Worm (Caenorhabditis elegans) whole organism, late embryonic: ENCODE results near the gene sma-4.
A peak's percentile ranks its signal among the peaks of the same experiment; 100 is the strongest.

Source experiments
- K09A11.1 ChIP-seq: sonication (generic microtip); optimal IDR thresholded peaks from 2 replicates; lab custom pipeline; 2017; ENCODE audit warnings: antibody characterized with exemption, mild to moderate bottlenecking, missing genetic modification characterization, missing compliant biosample characterization; ENCODE audit not compliant: insufficient read depth
- T23F11.4 ChIP-seq: fragments of 200-800 bp; sonication (Bioruptor generic); optimal IDR thresholded peaks from 2 replicates; lab custom pipeline; 2018; ENCODE audit warnings: mild to moderate bottlenecking, missing genetic modification characterization, missing compliant biosample characterization
- ahr-1 ChIP-seq: sonication (generic microtip); optimal IDR thresholded peaks from 2 replicates; lab custom pipeline; 2016; ENCODE audit warnings: missing genetic modification characterization, missing compliant biosample characterization
- ama-1 ChIP-seq: fragments of 150-350 bp; optimal IDR thresholded peaks from 2 replicates; lab custom pipeline; 2014
- ceh-14 ChIP-seq: sonication (generic microtip); optimal IDR thresholded peaks from 2 replicates; lab custom pipeline; 2016; ENCODE audit warnings: missing genotype, missing genetic modification characterization, missing compliant biosample characterization
- ceh-18 ChIP-seq: sonication (generic microtip); optimal IDR thresholded peaks from 2 replicates; lab custom pipeline; 2016; ENCODE audit warnings: missing genetic modification characterization, missing compliant biosample characterization
- ceh-19 ChIP-seq: fragments of 200-800 bp; sonication (Bioruptor generic); optimal IDR thresholded peaks from 2 replicates; lab custom pipeline; 2018; ENCODE audit warnings: mild to moderate bottlenecking, missing genetic modification characterization, missing compliant biosample characterization
- ceh-30 ChIP-seq: fragments of 150-350 bp; optimal IDR thresholded peaks from 2 replicates; lab custom pipeline; 2014; ENCODE audit warnings: missing biosample characterization, missing genetic modification characterization
- ceh-31 ChIP-seq: sonication (generic microtip); optimal IDR thresholded peaks from 2 replicates; lab custom pipeline; 2016; ENCODE audit warnings: missing genetic modification characterization, missing compliant biosample characterization
- ceh-45 ChIP-seq: fragments of 200-800 bp; sonication (Bioruptor generic); IDR thresholded peaks from 2 replicates; pipeline ENCODE4 v1.3.6; 2022; ENCODE audit warnings: missing genetic modification reagents, missing genetic modification characterization, missing compliant biosample characterization
- che-1 ChIP-seq: sonication (generic microtip); optimal IDR thresholded peaks from 2 replicates; lab custom pipeline; 2016; ENCODE audit warnings: mild to moderate bottlenecking, missing genetic modification characterization, missing compliant biosample characterization
- dmd-4 ChIP-seq: sonication (generic microtip); optimal IDR thresholded peaks from 2 replicates; lab custom pipeline; 2016; ENCODE audit warnings: borderline replicate concordance, missing genetic modification characterization, missing compliant biosample characterization
- elt-2 ChIP-seq: sonication (generic microtip); optimal IDR thresholded peaks from 2 replicates; lab custom pipeline; 2016; ENCODE audit warnings: missing genetic modification reagents, missing genetic modification characterization, missing compliant biosample characterization
- elt-4 ChIP-seq: sonication (generic microtip); optimal IDR thresholded peaks from 2 replicates; lab custom pipeline; 2016; ENCODE audit warnings: missing genetic modification characterization, missing compliant biosample characterization
- ets-4 ChIP-seq: sonication (generic microtip); optimal IDR thresholded peaks from 2 replicates; lab custom pipeline; 2016; ENCODE audit warnings: missing genetic modification characterization, missing compliant biosample characterization
- fkh-6 ChIP-seq: sonication (generic microtip); optimal IDR thresholded peaks from 2 replicates; lab custom pipeline; 2016; ENCODE audit warnings: missing genetic modification characterization, missing compliant biosample characterization
- hlh-30 ChIP-seq: sonication (generic microtip); optimal IDR thresholded peaks from 2 replicates; lab custom pipeline; 2017; ENCODE audit warnings: antibody characterized with exemption, missing genetic modification characterization, missing compliant biosample characterization; ENCODE audit not compliant: insufficient read depth
- nfya-1 ChIP-seq: sonication (generic microtip); optimal IDR thresholded peaks from 2 replicates; lab custom pipeline; 2017; ENCODE audit warnings: missing genetic modification characterization, mild to moderate bottlenecking, missing compliant biosample characterization, antibody characterized with exemption, moderate library complexity
- npax-4 ChIP-seq: sonication (generic microtip); optimal IDR thresholded peaks from 2 replicates; lab custom pipeline; 2016; ENCODE audit warnings: missing genetic modification characterization, missing compliant biosample characterization
- pha-2 ChIP-seq: sonication (generic microtip); optimal IDR thresholded peaks from 2 replicates; lab custom pipeline; 2017; ENCODE audit warnings: mild to moderate bottlenecking, missing genetic modification characterization, missing compliant biosample characterization
- ref-2 ChIP-seq: sonication (generic microtip); optimal IDR thresholded peaks from 2 replicates; lab custom pipeline; 2016; ENCODE audit warnings: missing genetic modification characterization, missing compliant biosample characterization
- sdc-2 ChIP-seq: sonication (generic microtip); optimal IDR thresholded peaks from 2 replicates; lab custom pipeline; 2016; ENCODE audit warnings: missing genotype, missing genetic modification characterization, missing compliant biosample characterization
- sox-4 ChIP-seq: sonication (generic microtip); optimal IDR thresholded peaks from 2 replicates; lab custom pipeline; 2017; ENCODE audit warnings: mild to moderate bottlenecking, missing genetic modification characterization, inconsistent platforms, missing compliant biosample characterization
- tbx-2 ChIP-seq: sonication (generic microtip); optimal IDR thresholded peaks from 2 replicates; lab custom pipeline; 2016; ENCODE audit warnings: missing genetic modification characterization, missing compliant biosample characterization
- tbx-7 ChIP-seq: sonication (generic microtip); optimal IDR thresholded peaks from 2 replicates; lab custom pipeline; 2016; ENCODE audit warnings: missing genotype, missing genetic modification characterization, missing compliant biosample characterization
- ttx-3 ChIP-seq: sonication (generic microtip); optimal IDR thresholded peaks from 2 replicates; lab custom pipeline; 2016; ENCODE audit warnings: missing genetic modification reagents, missing genetic modification characterization, missing compliant biosample characterization
- unc-42 ChIP-seq: sonication (generic microtip); optimal IDR thresholded peaks from 2 replicates; lab custom pipeline; 2016; ENCODE audit warnings: missing genotype, missing genetic modification characterization, missing compliant biosample characterization
- unc-55 ChIP-seq: sonication (generic microtip); optimal IDR thresholded peaks from 2 replicates; lab custom pipeline; 2017; ENCODE audit warnings: missing biosample characterization, missing genetic modification reagents, missing genetic modification characterization
- zip-5 ChIP-seq: sonication (generic microtip); optimal IDR thresholded peaks from 2 replicates; lab custom pipeline; 2016; ENCODE audit warnings: missing genetic modification characterization, missing compliant biosample characterization

The sma-4 gene

DNA sequence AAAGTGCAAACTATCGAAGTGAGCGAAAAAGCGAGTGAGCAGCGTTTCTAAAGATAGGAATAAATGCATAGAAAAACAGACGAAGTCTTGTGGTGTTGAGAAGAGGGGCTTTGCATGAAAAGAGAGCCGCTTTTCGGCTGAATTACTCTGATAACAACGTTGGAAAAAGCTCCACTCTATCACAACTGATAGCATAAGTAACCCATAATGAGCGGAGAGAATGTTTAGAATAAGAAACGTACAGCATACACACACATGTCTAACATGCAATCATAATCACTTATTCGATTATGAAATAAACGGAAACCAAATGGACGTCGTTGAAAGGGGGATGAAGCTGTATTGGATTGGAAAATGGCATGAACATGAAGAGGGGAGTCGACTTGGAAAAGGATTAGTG is 24.2 kb downstream of the sma-4 start:
- no peak for TF ChIP-seq npax-4 (tag; lab: Kevin White, UChicago)
- peak; percentile 0 for TF ChIP-seq sdc-2 (tag; lab: Kevin White, UChicago)

- no peak for TF ChIP-seq che-1 (tag; lab: Kevin White, UChicago)
- TF ChIP-seq elt-2 (tag; lab: Kevin White, UChicago) = no peak
Observed at ce11 chrIII:5840815-5841573, 25.0 kb downstream of the sma-4 start.

DNA sequence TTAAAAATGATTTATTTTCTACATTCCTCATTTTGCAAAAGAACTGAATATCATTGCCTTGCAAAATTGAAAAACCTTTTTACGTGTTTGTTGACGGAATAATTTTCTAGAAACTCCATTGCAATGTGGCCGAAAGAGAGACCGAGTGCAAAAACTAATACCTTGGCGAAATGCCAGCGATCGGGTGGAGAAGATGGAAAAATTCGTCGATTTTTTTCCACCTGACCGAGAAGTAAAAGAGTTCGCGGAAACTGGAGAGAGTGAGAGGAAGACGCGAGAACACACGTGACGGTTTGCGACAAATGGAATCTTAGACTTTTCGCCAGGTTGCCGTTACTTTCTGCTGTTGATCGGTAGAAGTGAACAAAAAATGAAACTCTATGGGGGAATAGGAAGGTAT is 25.6 kb downstream of the sma-4 start:
- peak; percentile 51 for TF ChIP-seq hlh-30 (tag; lab: Kevin White, UChicago)
- TF ChIP-seq pha-2 (tag; lab: Kevin White, UChicago) = no peak
- no peak for TF ChIP-seq T23F11.4 (GFP tag; lab: Kevin White, UChicago)
- TF ChIP-seq ceh-19 (GFP tag; lab: Kevin White, UChicago) = no peak

- TF ChIP-seq ets-4 (peak; percentile 53), ama-1 (no peak), ceh-45 (0 out of 2 replicates have a peak, but pooled peaks have one; percentile 39), ceh-31 (tag; lab: Kevin White, UChicago) (peak; percentile 27)
- TF ChIP-seq, all 69 proteins: peak for 3
Observed at ce11 chrIII:5842920-5843319, 26.9 kb downstream of the sma-4 start.

DNA sequence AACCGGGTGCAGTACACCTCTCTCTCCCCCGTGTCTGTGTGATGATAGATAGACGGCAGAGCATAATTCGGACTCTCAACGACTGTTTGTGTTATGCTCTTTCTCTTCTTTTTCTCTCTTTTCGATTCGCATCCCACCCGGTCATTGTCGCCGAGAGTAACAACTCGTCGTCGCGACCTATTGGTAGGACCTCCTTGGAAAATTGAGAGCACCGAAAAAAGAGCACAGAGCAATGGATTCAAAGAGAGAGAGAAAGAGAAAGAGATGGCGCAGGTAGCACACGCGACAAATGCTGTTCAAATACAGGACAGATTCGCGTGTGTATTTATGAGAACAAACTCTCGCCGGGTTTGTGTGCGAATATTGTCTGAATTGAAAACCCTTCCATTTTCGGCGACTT is 27.6 kb downstream of the sma-4 start:
- peak; percentile 56 for TF ChIP-seq ets-4
- TF ChIP-seq K09A11.1 (tag; lab: Kevin White, UChicago) = no peak
- TF ChIP-seq ceh-18 (tag; lab: Kevin White, UChicago) = peak; percentile 17
- TF ChIP-seq tbx-2 (tag; lab: Kevin White, UChicago) = peak; percentile 16
- no peak for TF ChIP-seq elt-4
- peak; percentile 11 for TF ChIP-seq ref-2
- TF ChIP-seq dmd-4 (tag; lab: Kevin White, UChicago) = no peak
- TF ChIP-seq ttx-3 (tag; lab: Kevin White, UChicago) = no peak

- TF ChIP-seq nfya-1 = peak; percentile 38
- TF ChIP-seq ceh-14 = peak; percentile 4
- TF ChIP-seq tbx-2 (tag; lab: Kevin White, UChicago) = peak; percentile 29
- no peak for TF ChIP-seq ceh-30 (tag; lab: Kevin White, UChicago)
- peak; percentile 58 for TF ChIP-seq ceh-31 (tag; lab: Kevin White, UChicago)
- TF ChIP-seq sox-4 = no peak
- peak; percentile 20 for TF ChIP-seq ceh-18 (tag; lab: Kevin White, UChicago)
- no peak for TF ChIP-seq ahr-1
- no peak for TF ChIP-seq fkh-6 (tag; lab: Kevin White, UChicago)
- no peak for TF ChIP-seq zip-5 (tag; lab: Kevin White, UChicago)
- peak; percentile 83 for TF ChIP-seq unc-42 (tag; lab: Kevin White, UChicago)
- TF ChIP-seq unc-55 (GFP tag; lab: Kevin White, UChicago) = peak; percentile 21
- TF ChIP-seq, all 69 proteins: peak for 7
Observed at ce11 chrIII:5845483-5845882, 29.5 kb downstream of the sma-4 start.

DNA sequence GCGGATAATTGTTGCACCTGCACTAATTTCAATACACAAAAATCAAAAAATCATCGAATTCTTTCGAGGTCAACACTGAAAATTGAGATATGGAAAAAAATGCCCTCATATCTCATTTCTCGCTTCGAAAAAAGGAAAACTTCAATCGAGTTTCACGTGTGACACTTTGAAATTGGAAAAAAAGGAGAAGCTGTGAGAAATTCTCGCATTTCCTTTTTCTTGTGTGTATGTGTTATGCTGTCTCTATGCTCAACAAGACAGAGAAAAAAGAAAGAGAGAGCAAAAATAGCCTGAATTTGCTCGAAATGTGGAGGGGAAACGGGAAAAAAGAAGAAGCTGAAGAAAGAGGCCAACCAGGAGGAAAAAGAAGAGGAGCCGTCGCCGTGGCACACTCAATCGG is 30.4 kb downstream of the sma-4 start:
- TF ChIP-seq ceh-18 (tag; lab: Kevin White, UChicago) (peak; percentile 0), tbx-7 (tag; lab: Kevin White, UChicago) (no peak), unc-42 (tag; lab: Kevin White, UChicago) (peak; percentile 38)
- TF ChIP-seq, all 69 proteins: peak for 2
